Fruit fly (Drosophila melanogaster): ENCODE results near the gene mTerf5.

mTerf5 gene

DNA sequence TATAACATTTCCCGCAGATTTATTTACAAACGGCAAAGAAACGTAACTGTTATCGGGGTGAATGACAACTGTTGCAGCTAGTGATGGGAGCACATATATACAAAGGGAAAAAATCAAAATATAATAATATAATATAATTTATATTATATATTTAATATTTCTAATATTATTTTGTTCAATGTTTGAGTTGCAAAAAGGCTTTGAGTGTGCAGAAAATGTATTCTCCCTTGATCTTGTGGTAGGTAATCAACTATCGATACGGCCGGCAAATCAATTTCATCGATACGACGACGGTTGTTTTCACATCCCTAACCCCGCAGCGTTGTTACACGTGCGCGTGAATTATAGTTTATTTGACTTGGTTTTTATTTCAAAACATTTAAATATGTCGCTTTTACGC lies at the start of gene mTerf5, which contains the start of gene Non3:
Gene mTerf5, minus strand, starts transcription at position 249 of the 400 bp plus-strand sequence.
Gene Non3, plus strand, starts transcription at position 289 of the 400 bp plus-strand sequence.
- TF ChIP-seq crc (GFP tag; optimal IDR thresholded peaks at IDR 0.05) (no peak), CG11696 (GFP tag; IDR thresholded peaks at IDR 0.05) (no peak), Optix (GFP tag; IDR thresholded peaks at IDR 0.05) (peak; percentile 37; the same call in 1 of the 3 replicates), sd (tag; optimal IDR thresholded peaks at IDR 0.05) (peak; percentile 42), gro (GFP tag; optimal IDR thresholded peaks at IDR 0.05) (no peak), CG11456 (GFP tag; IDR thresholded peaks at IDR 0.05) (peak; percentile 38; the same call in 1 of the 3 replicates), oc (tag; optimal IDR thresholded peaks at IDR 0.05) (no peak), CG10274 (GFP tag; optimal IDR thresholded peaks at IDR 0.05) (no peak), CG6791 (GFP tag; IDR thresholded peaks at IDR 0.05; ENCODE audit: partially characterized antibody) (peak; percentile 78), CG4404 (GFP tag; IDR thresholded peaks at IDR 0.05) (peak; percentile 34; the same call in 1 of the 2 replicates), CG13424 (tag; optimal IDR thresholded peaks at IDR 0.05) (peak; percentile 75), D (optimal IDR thresholded peaks at IDR 0.05) (no peak), D (GFP tag; optimal IDR thresholded peaks at IDR 0.05) (no peak), CG32767 (GFP tag; IDR thresholded peaks at IDR 0.05) (peak; percentile 61), Doc3 (GFP tag; IDR thresholded peaks at IDR 0.05; ENCODE audit: partially characterized antibody) (peak; percentile 89), CG16779 (GFP tag; IDR thresholded peaks at IDR 0.05) (no peak), insv (GFP tag; optimal IDR thresholded peaks at IDR 0.05) (peak in 1 of 2 experiments; percentile 26), sob (GFP tag; IDR thresholded peaks at IDR 0.05) (peak; percentile 25; the same call in 1 of the 2 replicates), YL-1 (GFP tag; optimal IDR thresholded peaks at IDR 0.05) (peak; percentile 50), pho (GFP tag; optimal IDR thresholded peaks at IDR 0.05) (peak; percentile 32), gsb-n (tag; optimal IDR thresholded peaks at IDR 0.05) (peak; percentile 58), fu2 (GFP tag; optimal IDR thresholded peaks at IDR 0.05) (no peak), org-1 (GFP tag; optimal IDR thresholded peaks at IDR 0.05) (no peak), mirr (GFP tag; optimal IDR thresholded peaks at IDR 0.05) (no peak), CG9609 (GFP tag; optimal IDR thresholded peaks at IDR 0.05) (no peak), CG12659 (GFP tag; optimal IDR thresholded peaks at IDR 0.05) (peak; percentile 75), kay (GFP tag; optimal IDR thresholded peaks at IDR 0.05) (no peak), CG10565 (GFP tag; optimal IDR thresholded peaks at IDR 0.05) (no peak), CG31441 (GFP tag; IDR thresholded peaks at IDR 0.05) (peak; percentile 64), stwl (tag; optimal IDR thresholded peaks at IDR 0.05) (peak; percentile 67), CG12071 (GFP tag; optimal IDR thresholded peaks at IDR 0.05) (no peak), chn (GFP tag; optimal IDR thresholded peaks at IDR 0.05) (no peak), grn (GFP tag; optimal IDR thresholded peaks at IDR 0.05) (no peak), Bgb (GFP tag; IDR thresholded peaks at IDR 0.05; ENCODE audit: partially characterized antibody) (peak; percentile 85), h (optimal IDR thresholded peaks at IDR 0.05) (no peak), BtbVII (GFP tag; optimal IDR thresholded peaks at IDR 0.05) (no peak), nerfin-2 (GFP tag; IDR thresholded peaks at IDR 0.05; ENCODE audit: partially characterized antibody) (peak; percentile 72), Spps (tag; optimal IDR thresholded peaks at IDR 0.05) (peak; percentile 16), Jarid2 (GFP tag; optimal IDR thresholded peaks at IDR 0.05) (no peak), sens (GFP tag) (peak; percentile 83), z (GFP tag; IDR thresholded peaks at IDR 0.05) (no peak), CG12299 (tag; optimal IDR thresholded peaks at IDR 0.05) (peak; percentile 32), nom (GFP tag; optimal IDR thresholded peaks at IDR 0.05) (peak; percentile 27), bcd (GFP tag; optimal IDR thresholded peaks at IDR 0.05) (peak; percentile 44), dimm (GFP tag; IDR thresholded peaks at IDR 0.05) (no peak), fd3F (GFP tag; optimal IDR thresholded peaks at IDR 0.05) (peak; percentile 23), CoRest (tag; optimal IDR thresholded peaks at IDR 0.05) (peak; percentile 69), CG11093 (GFP tag; IDR thresholded peaks at IDR 0.05) (no peak), vvl (GFP tag; IDR thresholded peaks at IDR 0.05) (peak; percentile 66), Chrac-16 (GFP tag; optimal IDR thresholded peaks at IDR 0.05) (peak; percentile 46), Deaf1 (tag; optimal IDR thresholded peaks at IDR 0.05) (no peak), CG34224 (GFP tag; IDR thresholded peaks at IDR 0.05; ENCODE audit: partially characterized antibody) (peak; percentile 90)
